Fruit fly (Drosophila melanogaster) Kc167 (cell line): ENCODE results near the gene CG1983.

Source experiments
- Myc ChIP-seq: fragments of >200 bp; optimal IDR thresholded peaks from 2 replicates; lab custom pipeline; 2017; ENCODE audit warnings: missing external identifiers
- Sin3A ChIP-seq: fragments of >200 bp; optimal IDR thresholded peaks from 2 replicates; lab custom pipeline; 2018; ENCODE audit warnings: missing external identifiers
- insv ChIP-seq: fragments of >200 bp; optimal IDR thresholded peaks from 3 replicates; lab custom pipeline; 2018; ENCODE audit warnings: missing external identifiers
- psq ChIP-seq: fragments of >200 bp; optimal IDR thresholded peaks from 2 replicates; lab custom pipeline; 2017; ENCODE audit warnings: missing external identifiers
- ttk ChIP-seq: sonication (Bioruptor generic); optimal IDR thresholded peaks from 2 replicates; lab custom pipeline; 2017; ENCODE audit warnings: missing external identifiers

dm6 chr3R:30205946-30206345 lies 28.4 kb upstream of the CG1983 start:
- TF ChIP-seq ttk = no peak
- no peak for TF ChIP-seq psq (lab: Kevin White, UChicago)
- no peak for TF ChIP-seq Sin3A (lab: Kevin White, UChicago)
- no peak for TF ChIP-seq Myc (lab: Kevin White, UChicago)
- no peak for TF ChIP-seq insv
